Worm (Caenorhabditis elegans): ENCODE results near the gene fbxa-155.

fbxa-155 gene

ce11 chrIII:10016413-10017051 is 6.5 kb upstream of the fbxa-155 start, which contains the start of gene rgs-1:
rgs-1 (minus strand) TSS chrIII:10016558.
- TF ChIP-seq ceh-28 (tag; optimal IDR thresholded peaks at IDR 0.05) (no peak), nfya-1 (tag; optimal IDR thresholded peaks at IDR 0.05; ENCODE audit: insufficient read depth) (peak; percentile 77), nhr-11 (tag; optimal IDR thresholded peaks at IDR 0.05) (no peak), nhr-25 (tag; optimal IDR thresholded peaks at IDR 0.05) (no peak), ama-1 (optimal IDR thresholded peaks at IDR 0.05) (no peak), nhr-67 (tag; optimal IDR thresholded peaks at IDR 0.05) (no peak), fkh-10 (GFP tag; optimal IDR thresholded peaks at IDR 0.05) (peak; percentile 86), nhr-28 (tag; optimal IDR thresholded peaks at IDR 0.05) (no peak), skn-1 (tag; optimal IDR thresholded peaks at IDR 0.05) (peak; percentile 21), unc-39 (tag; optimal IDR thresholded peaks at IDR 0.05) (no peak), tbx-2 (tag; optimal IDR thresholded peaks at IDR 0.05) (no peak), hmg-11 (tag; optimal IDR thresholded peaks at IDR 0.05) (peak; percentile 79), ceh-16 (tag; optimal IDR thresholded peaks at IDR 0.05) (no peak), ztf-4 (tag; optimal IDR thresholded peaks at IDR 0.05) (no peak), pha-4 (tag; optimal IDR thresholded peaks at IDR 0.05) (peak; percentile 5), ceh-82 (tag; optimal IDR thresholded peaks at IDR 0.05) (no peak), lin-15B (tag; optimal IDR thresholded peaks at IDR 0.05) (peak; percentile 28), elt-2 (tag; optimal IDR thresholded peaks at IDR 0.05) (no peak), egl-5 (tag; optimal IDR thresholded peaks at IDR 0.05) (no peak), snpc-4 (tag; optimal IDR thresholded peaks at IDR 0.05) (peak; percentile 25)

ce11 chrIII:10012136-10012535 is 2.1 kb upstream of the fbxa-155 start, which contains the start of gene C05B5.16:
C05B5.16 (plus strand) TSS chrIII:10012436.
- TF ChIP-seq egl-5 (tag; optimal IDR thresholded peaks at IDR 0.05) (no peak), nhr-237 (tag; optimal IDR thresholded peaks at IDR 0.05) (no peak), nhr-43 (tag; optimal IDR thresholded peaks at IDR 0.05; ENCODE audit: poor library complexity, severe bottlenecking) (no peak), nhr-12 (tag; optimal IDR thresholded peaks at IDR 0.05) (no peak), mdl-1 (tag; optimal IDR thresholded peaks at IDR 0.05) (no peak), pha-4 (tag; optimal IDR thresholded peaks at IDR 0.05) (no peak), lin-39 (tag; optimal IDR thresholded peaks at IDR 0.05) (no peak), elt-2 (tag; optimal IDR thresholded peaks at IDR 0.05) (no peak), nfya-1 (tag; optimal IDR thresholded peaks at IDR 0.05; ENCODE audit: insufficient read depth) (no peak), fos-1 (tag; optimal IDR thresholded peaks at IDR 0.05) (no peak), hmg-11 (tag; optimal IDR thresholded peaks at IDR 0.05) (no peak), fkh-10 (GFP tag; optimal IDR thresholded peaks at IDR 0.05) (no peak), R02D3.7 (tag; optimal IDR thresholded peaks at IDR 0.05) (no peak)

- TF ChIP-seq nhr-43 (tag; optimal IDR thresholded peaks at IDR 0.05; ENCODE audit: poor library complexity, severe bottlenecking) (no peak), nfya-1 (tag; optimal IDR thresholded peaks at IDR 0.05; ENCODE audit: insufficient read depth) (no peak), ceh-28 (tag; optimal IDR thresholded peaks at IDR 0.05) (peak; percentile 34), elt-3 (tag; optimal IDR thresholded peaks at IDR 0.05) (no peak), nhr-23 (tag; optimal IDR thresholded peaks at IDR 0.05) (peak; percentile 73), elt-1 (tag; optimal IDR thresholded peaks at IDR 0.05) (peak; percentile 83), ceh-82 (tag; optimal IDR thresholded peaks at IDR 0.05) (no peak), nhr-25 (tag; optimal IDR thresholded peaks at IDR 0.05) (peak; percentile 91), lsy-12 (tag; optimal IDR thresholded peaks at IDR 0.05) (no peak)
Observed at ce11 chrIII:10006734-10007348, 3.2 kb downstream of the fbxa-155 start, which contains the start of gene C05B5.8. C05B5.8 (minus strand) TSS chrIII:10006784.

- TF ChIP-seq ztf-4 (tag; optimal IDR thresholded peaks at IDR 0.05) (no peak), elt-1 (tag; optimal IDR thresholded peaks at IDR 0.05) (no peak), pha-4 (tag; optimal IDR thresholded peaks at IDR 0.05) (no peak), egl-5 (tag; optimal IDR thresholded peaks at IDR 0.05) (no peak), nhr-77 (tag; optimal IDR thresholded peaks at IDR 0.05) (no peak), nhr-237 (tag; optimal IDR thresholded peaks at IDR 0.05) (no peak), nhr-23 (tag; optimal IDR thresholded peaks at IDR 0.05) (no peak), daf-12 (tag; optimal IDR thresholded peaks at IDR 0.05) (no peak), nhr-76 (tag; optimal IDR thresholded peaks at IDR 0.05) (no peak), pqm-1 (tag; optimal IDR thresholded peaks at IDR 0.05) (no peak), nhr-28 (tag; optimal IDR thresholded peaks at IDR 0.05) (no peak), nhr-43 (tag; optimal IDR thresholded peaks at IDR 0.05; ENCODE audit: poor library complexity, severe bottlenecking) (no peak), ceh-28 (tag; optimal IDR thresholded peaks at IDR 0.05) (no peak), eor-1 (tag; optimal IDR thresholded peaks at IDR 0.05) (no peak)
Observed at ce11 chrIII:10004213-10004612, 5.8 kb downstream of the fbxa-155 start, which contains the start of gene C05B5.11. C05B5.11 (plus strand) TSS chrIII:10004513.
